Fruit fly (Drosophila melanogaster): Measurements from ENCODE around the gene mex1.
A peak's percentile ranks its signal among the peaks of the same experiment; 100 is the strongest.

Gene mex1

dm6 chr3L:15536550-15536949, 17.2 kb upstream of the mex1 start:
- TF ChIP-seq Clk (GFP tag; optimal IDR thresholded peaks at IDR 0.05) (no peak), cic (GFP tag; optimal IDR thresholded peaks at IDR 0.05) (no peak), kay (GFP tag; ENCODE audit: borderline replicate concordance) (peak; percentile 38)

DNA sequence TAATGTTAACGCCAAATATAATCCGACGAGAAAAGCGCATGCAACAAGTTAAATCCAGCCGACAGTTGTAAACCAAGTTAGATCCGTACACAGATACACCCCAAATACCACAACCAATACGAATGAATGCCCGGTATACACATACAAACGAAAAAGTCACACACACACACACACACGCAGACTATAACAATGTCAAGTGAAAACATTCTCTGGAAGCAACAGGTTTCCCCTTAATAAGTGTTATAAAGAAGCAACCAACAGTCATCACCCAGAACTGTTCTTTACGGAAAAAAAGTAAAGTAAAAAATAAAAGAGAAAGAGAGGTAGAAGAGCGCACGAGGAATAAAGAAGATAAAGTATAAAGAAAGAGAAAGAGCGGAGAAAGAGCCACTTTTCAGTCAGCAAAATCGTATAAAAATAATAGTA, 16.4 kb upstream of the mex1 start:
- TF ChIP-seq Mnt (GFP tag; optimal IDR thresholded peaks at IDR 0.05) (no peak), pad (GFP tag; optimal IDR thresholded peaks at IDR 0.05) (peak; percentile 92)

DNA sequence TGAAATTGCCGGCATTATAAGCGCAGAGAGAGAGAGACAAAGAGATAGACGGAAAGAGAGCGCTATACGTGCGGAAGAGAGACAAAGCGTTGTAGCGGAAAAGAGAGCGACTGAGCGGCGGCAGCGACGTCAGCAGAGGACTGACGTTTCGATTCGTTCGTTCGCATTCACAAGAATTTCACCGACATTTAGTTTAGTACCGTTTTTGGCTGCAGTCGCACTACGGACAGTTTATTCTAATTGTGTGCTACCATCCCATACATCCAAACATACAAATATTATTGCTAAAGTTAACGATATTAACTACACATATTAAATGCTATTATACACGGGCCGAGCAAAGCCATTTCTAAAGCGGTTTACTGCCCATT, 15.8 kb upstream of the mex1 start, which contains the start of gene CrebA:
TSS of gene CrebA (plus strand) at position 168 of the 371 bp plus-strand sequence.
- TF ChIP-seq kay (GFP tag; ENCODE audit: borderline replicate concordance): peak; percentile 21
- TF ChIP-seq cnc (optimal IDR thresholded peaks at IDR 0.05): no peak
- TF ChIP-seq Crg-1 (GFP tag; optimal IDR thresholded peaks at IDR 0.05): no peak
- TF ChIP-seq CG33017 (tag; optimal IDR thresholded peaks at IDR 0.05): no peak

DNA sequence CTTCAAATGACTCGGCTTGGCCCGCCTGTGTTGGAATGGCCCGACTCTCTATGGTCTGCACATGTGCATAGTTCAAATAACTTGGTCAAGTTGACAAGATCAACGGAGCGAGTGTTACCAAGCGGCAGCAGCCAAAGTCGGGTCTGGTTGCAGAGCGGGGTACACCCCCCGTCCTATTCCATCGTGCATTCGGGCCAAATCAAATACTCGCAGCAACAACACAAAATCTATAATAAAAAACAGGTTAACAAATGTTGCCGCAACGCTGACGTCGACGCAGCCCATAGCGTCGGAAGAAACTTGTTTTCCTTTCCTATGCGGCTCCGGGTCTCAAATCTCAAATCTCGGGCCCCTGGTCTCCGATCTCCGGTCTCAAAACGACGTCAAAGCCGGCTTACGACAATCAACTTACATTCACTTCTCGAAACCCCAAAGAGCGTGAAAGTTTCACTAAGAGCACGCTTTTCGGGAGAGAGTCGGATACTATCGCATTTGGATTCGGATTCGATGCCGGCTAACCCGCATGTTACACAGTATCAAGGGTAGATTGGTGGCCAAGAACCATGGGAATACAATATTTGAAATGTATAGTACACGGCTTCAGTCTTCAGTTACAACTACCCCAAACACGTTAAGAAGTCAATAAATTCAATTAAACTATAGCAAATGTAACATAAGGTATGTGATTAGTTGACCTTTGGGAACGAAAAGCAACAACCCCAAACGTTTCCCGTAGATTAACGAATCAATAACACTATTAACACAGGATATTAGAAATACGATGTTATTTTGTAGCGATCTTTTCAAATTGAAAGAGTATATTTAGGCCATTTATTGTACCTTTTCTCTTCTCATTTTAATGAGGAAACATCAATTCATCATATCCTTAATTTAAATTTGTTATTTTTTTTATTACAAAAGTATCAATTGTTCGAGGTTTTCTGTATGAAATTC, 15.2 kb upstream of the mex1 start:
- no peak for TF ChIP-seq cic (GFP tag; optimal IDR thresholded peaks at IDR 0.05)
- peak; percentile 78 for TF ChIP-seq CG5204 (GFP tag; optimal IDR thresholded peaks at IDR 0.05)
- TF ChIP-seq Clk (GFP tag; optimal IDR thresholded peaks at IDR 0.05): peak; percentile 13
- TF ChIP-seq tj (GFP tag; optimal IDR thresholded peaks at IDR 0.05): peak; percentile 56
- TF ChIP-seq Crg-1 (GFP tag; optimal IDR thresholded peaks at IDR 0.05): peak; percentile 61
- peak; percentile 43 for TF ChIP-seq CG33017 (tag; optimal IDR thresholded peaks at IDR 0.05)
- TF ChIP-seq CG7101 (tag; optimal IDR thresholded peaks at IDR 0.05): peak; percentile 59
- no peak for TF ChIP-seq CG14711 (tag; optimal IDR thresholded peaks at IDR 0.05)
- peak; percentile 30 for TF ChIP-seq CG1620 (GFP tag; optimal IDR thresholded peaks at IDR 0.05)
- peak; percentile 40 for TF ChIP-seq pad (GFP tag; optimal IDR thresholded peaks at IDR 0.05)
- TF ChIP-seq bab1 (GFP tag; optimal IDR thresholded peaks at IDR 0.05): peak; percentile 28
- TF ChIP-seq CG11617 (GFP tag; optimal IDR thresholded peaks at IDR 0.05): peak; percentile 86
- TF ChIP-seq CG12768 (GFP tag; optimal IDR thresholded peaks at IDR 0.05): peak; percentile 51
- TF ChIP-seq cnc (optimal IDR thresholded peaks at IDR 0.05): no peak
- peak; percentile 60 for TF ChIP-seq CG7045 (GFP tag; optimal IDR thresholded peaks at IDR 0.05)
- no peak for TF ChIP-seq ovo (GFP tag; optimal IDR thresholded peaks at IDR 0.05)
- TF ChIP-seq kay (GFP tag; ENCODE audit: borderline replicate concordance): no peak
- peak; percentile 55 for TF ChIP-seq Mnt (GFP tag; optimal IDR thresholded peaks at IDR 0.05)
- peak; percentile 64 for TF ChIP-seq Hr96 (GFP tag; optimal IDR thresholded peaks at IDR 0.05)
- peak; percentile 79 for TF ChIP-seq toe (GFP tag; optimal IDR thresholded peaks at IDR 0.05)

dm6 chr3L:15533402-15534129, 14.2 kb upstream of the mex1 start:
- TF ChIP-seq cic (GFP tag; optimal IDR thresholded peaks at IDR 0.05): no peak
- TF ChIP-seq Mnt (GFP tag; optimal IDR thresholded peaks at IDR 0.05): no peak
- TF ChIP-seq pad (GFP tag; optimal IDR thresholded peaks at IDR 0.05): no peak
- TF ChIP-seq CG14711 (tag; optimal IDR thresholded peaks at IDR 0.05): peak; percentile 24
- peak; percentile 23 for TF ChIP-seq CG5204 (GFP tag; optimal IDR thresholded peaks at IDR 0.05)
- TF ChIP-seq tj (GFP tag; optimal IDR thresholded peaks at IDR 0.05): no peak
- no peak for TF ChIP-seq CG11617 (GFP tag; optimal IDR thresholded peaks at IDR 0.05)
- peak; percentile 14 for TF ChIP-seq CG7101 (tag; optimal IDR thresholded peaks at IDR 0.05)
- no peak for TF ChIP-seq Crg-1 (GFP tag; optimal IDR thresholded peaks at IDR 0.05)
- TF ChIP-seq Hr96 (GFP tag; optimal IDR thresholded peaks at IDR 0.05): peak; percentile 7
- TF ChIP-seq cnc (optimal IDR thresholded peaks at IDR 0.05): no peak
- TF ChIP-seq toe (GFP tag; optimal IDR thresholded peaks at IDR 0.05): no peak
- TF ChIP-seq ovo (GFP tag; optimal IDR thresholded peaks at IDR 0.05): no peak
- TF ChIP-seq Clk (GFP tag; optimal IDR thresholded peaks at IDR 0.05): no peak
- TF ChIP-seq CG7045 (GFP tag; optimal IDR thresholded peaks at IDR 0.05): no peak
- TF ChIP-seq CG1620 (GFP tag; optimal IDR thresholded peaks at IDR 0.05): no peak
- no peak for TF ChIP-seq bab1 (GFP tag; optimal IDR thresholded peaks at IDR 0.05)
- TF ChIP-seq kay (GFP tag; ENCODE audit: borderline replicate concordance): peak; percentile 85
- TF ChIP-seq CG12768 (GFP tag; optimal IDR thresholded peaks at IDR 0.05): no peak
- no peak for TF ChIP-seq CG33017 (tag; optimal IDR thresholded peaks at IDR 0.05)

- no peak for TF ChIP-seq cic (GFP tag; optimal IDR thresholded peaks at IDR 0.05)
- TF ChIP-seq Mnt (GFP tag; optimal IDR thresholded peaks at IDR 0.05): no peak
- no peak for TF ChIP-seq Clk (GFP tag; optimal IDR thresholded peaks at IDR 0.05)
- TF ChIP-seq cnc (optimal IDR thresholded peaks at IDR 0.05): no peak
- peak; percentile 23 for TF ChIP-seq CG14711 (tag; optimal IDR thresholded peaks at IDR 0.05)
- no peak for TF ChIP-seq bab1 (GFP tag; optimal IDR thresholded peaks at IDR 0.05)
- TF ChIP-seq CG7101 (tag; optimal IDR thresholded peaks at IDR 0.05): no peak
- TF ChIP-seq pad (GFP tag; optimal IDR thresholded peaks at IDR 0.05): no peak
- TF ChIP-seq CG1620 (GFP tag; optimal IDR thresholded peaks at IDR 0.05): no peak
- no peak for TF ChIP-seq Crg-1 (GFP tag; optimal IDR thresholded peaks at IDR 0.05)
- peak; percentile 83 for TF ChIP-seq kay (GFP tag; ENCODE audit: borderline replicate concordance)
- TF ChIP-seq Hr96 (GFP tag; optimal IDR thresholded peaks at IDR 0.05): peak; percentile 23
- TF ChIP-seq CG11617 (GFP tag; optimal IDR thresholded peaks at IDR 0.05): no peak
- TF ChIP-seq ovo (GFP tag; optimal IDR thresholded peaks at IDR 0.05): peak; percentile 57
- TF ChIP-seq CG33017 (tag; optimal IDR thresholded peaks at IDR 0.05): no peak
- TF ChIP-seq tj (GFP tag; optimal IDR thresholded peaks at IDR 0.05): peak; percentile 22
- peak; percentile 2 for TF ChIP-seq CG5204 (GFP tag; optimal IDR thresholded peaks at IDR 0.05)
- TF ChIP-seq CG12768 (GFP tag; optimal IDR thresholded peaks at IDR 0.05): peak; percentile 82
- TF ChIP-seq CG7045 (GFP tag; optimal IDR thresholded peaks at IDR 0.05): no peak
- TF ChIP-seq toe (GFP tag; optimal IDR thresholded peaks at IDR 0.05): peak; percentile 5
Observed at dm6 chr3L:15532368-15533030, 13.1 kb upstream of the mex1 start.
